Fruit fly (Drosophila melanogaster) S2 (cell line): ENCODE data around the gene hid.

Source experiments
- CG8478 ChIP-seq: fragments of >200 bp; optimal IDR thresholded peaks from 2 replicates; lab custom pipeline; 2018
- CTCF ChIP-seq, 2 experiments: fragments of >200 bp; optimal IDR thresholded peaks; 2 replicates each; lab custom pipeline; 2018

Gene hid

DNA sequence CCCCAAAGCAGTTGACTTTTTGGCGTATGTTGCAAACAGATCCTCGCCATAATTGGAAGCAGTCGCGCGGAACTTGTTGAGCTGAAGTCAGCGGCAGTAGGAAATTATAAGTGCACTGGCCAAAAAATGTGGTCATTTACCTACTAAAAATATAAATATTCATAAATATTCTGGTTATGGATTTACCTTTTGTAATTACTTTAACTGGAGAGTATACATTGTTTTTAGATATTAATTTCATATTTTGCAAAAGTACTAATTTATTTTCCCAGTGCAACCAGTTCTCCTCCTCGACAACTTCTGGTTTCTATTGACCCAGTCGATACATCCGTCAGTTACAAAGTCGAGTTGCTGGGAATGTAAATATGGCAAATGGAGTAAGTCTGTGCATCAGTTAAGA, 38.0 kb upstream of the hid start:
- TF ChIP-seq CTCF (optimal IDR thresholded peaks at IDR 0.05; lab: Kevin White, UChicago): no peak
- no peak for TF ChIP-seq CG8478

DNA sequence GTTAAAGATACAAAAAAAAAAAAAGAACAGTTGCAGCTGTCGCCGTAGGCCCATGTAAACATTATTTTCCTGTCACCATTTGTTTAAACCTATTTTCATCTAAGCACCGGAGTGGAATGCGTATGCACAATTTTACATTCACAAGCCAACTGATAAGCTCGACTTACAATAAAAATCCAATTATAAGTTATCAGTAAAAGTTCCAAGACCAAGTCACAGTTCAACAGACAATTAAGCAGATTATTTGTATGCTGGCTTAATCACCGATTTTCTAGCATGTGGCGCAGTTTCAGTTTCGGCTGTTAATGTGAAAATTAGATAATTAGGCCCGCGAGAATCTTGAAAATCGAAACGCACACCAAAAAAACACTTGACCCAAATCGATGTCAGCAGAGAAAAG, 36.8 kb upstream of the hid start:
- TF ChIP-seq CTCF (optimal IDR thresholded peaks at IDR 0.05; lab: Kevin White, UChicago) (no peak), CG8478 (no peak)

- TF ChIP-seq CTCF (optimal IDR thresholded peaks at IDR 0.05; lab: Kevin White, UChicago): no peak
These were observed 35.9 kb upstream of the hid start for dm6 chr3L:18221275-18221858.

dm6 chr3L:18219388-18219787, 33.9 kb upstream of the hid start:
- TF ChIP-seq CTCF (optimal IDR thresholded peaks at IDR 0.05; lab: Kevin White, UChicago): no peak

DNA sequence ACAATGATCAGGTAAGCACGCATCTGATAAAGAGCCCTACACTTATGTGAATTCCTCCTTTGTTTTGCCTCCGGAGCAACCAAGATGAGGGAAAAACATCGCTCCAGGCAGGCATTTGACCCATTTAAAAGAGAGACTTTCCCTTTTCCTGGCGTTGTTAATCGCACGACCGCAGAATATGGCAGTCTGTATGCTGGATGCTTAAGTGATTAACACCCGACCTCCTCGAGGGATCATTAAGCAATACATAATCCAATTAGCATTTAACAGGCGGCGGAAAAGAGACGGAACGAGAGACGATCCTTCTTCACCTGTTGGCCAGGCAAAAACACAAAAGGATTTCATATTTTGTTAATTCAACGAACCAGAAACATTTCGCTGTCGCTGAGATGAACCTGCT, 33.0 kb upstream of the hid start:
- TF ChIP-seq CTCF (optimal IDR thresholded peaks at IDR 0.05; lab: Kevin White, UChicago) (no peak), CG8478 (no peak)

DNA sequence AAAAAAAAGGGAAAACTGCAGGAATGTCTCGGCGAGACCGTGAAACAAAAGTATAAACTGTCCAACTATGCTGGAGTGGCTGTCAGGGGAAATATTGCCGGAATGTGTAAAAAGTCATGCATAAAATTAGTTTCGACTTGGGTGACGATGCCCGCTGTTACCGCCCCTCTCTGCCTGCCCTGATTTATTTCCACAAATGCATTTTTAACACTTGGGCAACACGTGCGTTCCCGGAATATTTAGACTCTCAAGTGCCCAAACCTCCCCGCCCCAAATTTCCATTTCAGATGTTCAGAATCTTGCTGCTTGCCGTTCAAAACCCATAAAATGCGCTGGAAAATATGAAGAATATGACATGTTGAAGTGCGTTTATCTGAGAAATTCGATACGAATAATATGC, 31.5 kb upstream of the hid start:
- TF ChIP-seq CG8478 (no peak), CTCF (optimal IDR thresholded peaks at IDR 0.05; lab: Kevin White, UChicago) (no peak)

- no peak for TF ChIP-seq CG8478
- TF ChIP-seq CTCF (optimal IDR thresholded peaks at IDR 0.05; lab: Kevin White, UChicago): no peak
These were observed 30.2 kb upstream of the hid start for dm6 chr3L:18215669-18216068.

DNA sequence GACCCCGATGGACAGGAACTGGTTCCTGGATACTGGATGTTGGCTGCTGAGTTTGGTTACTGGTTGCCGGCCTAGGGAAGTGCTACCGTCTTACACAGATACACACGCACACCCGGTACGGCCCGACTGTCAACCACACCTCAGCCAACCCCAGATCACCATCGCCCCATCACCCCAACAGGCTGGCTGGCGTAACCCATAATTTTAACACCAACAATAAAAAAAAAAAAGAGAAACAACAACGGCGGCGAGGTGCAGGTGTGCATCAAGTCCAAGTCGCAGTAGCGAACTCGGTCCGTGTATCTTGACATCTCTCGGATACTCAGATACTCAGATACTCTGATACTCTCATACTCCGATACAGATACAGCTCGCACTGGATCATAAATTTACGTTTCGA, 28.3 kb upstream of the hid start:
- TF ChIP-seq CTCF (optimal IDR thresholded peaks at IDR 0.05; lab: Kevin White, UChicago) (no peak), CG8478 (no peak)

dm6 chr3L:18212237-18212653, 26.8 kb upstream of the hid start:
- TF ChIP-seq CG8478: no peak

dm6 chr3L:18205516-18205915, 20.1 kb upstream of the hid start:
- no peak for TF ChIP-seq CTCF (optimal IDR thresholded peaks at IDR 0.05; lab: Kevin White, UChicago)
- no peak for TF ChIP-seq CG8478

- no peak for TF ChIP-seq CG8478
- TF ChIP-seq CTCF (optimal IDR thresholded peaks at IDR 0.05; lab: Kevin White, UChicago): no peak
These were observed 18.9 kb upstream of the hid start for dm6 chr3L:18204366-18204765.

DNA sequence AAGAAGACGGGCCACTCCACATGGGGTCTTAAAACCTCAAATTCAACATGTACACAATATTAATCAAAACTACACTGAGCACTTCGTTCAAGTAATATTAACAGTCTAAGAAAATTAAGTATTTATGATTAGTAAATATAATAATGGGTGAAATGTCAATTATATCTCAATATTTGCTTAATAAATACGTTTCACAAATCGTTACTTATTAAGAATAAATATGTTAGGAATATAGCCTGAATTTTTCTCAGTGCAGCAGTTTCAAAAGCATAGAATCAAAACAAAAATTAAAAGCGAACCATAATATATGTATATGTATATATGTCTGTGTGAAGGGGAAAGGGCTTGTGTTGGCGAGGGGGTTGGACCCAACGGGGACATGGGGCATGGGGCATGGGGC, 18.5 kb upstream of the hid start:
- no peak for TF ChIP-seq CTCF (optimal IDR thresholded peaks at IDR 0.05; lab: Kevin White, UChicago)
- no peak for TF ChIP-seq CG8478

- no peak for TF ChIP-seq CTCF (optimal IDR thresholded peaks at IDR 0.05; lab: Kevin White, UChicago)
- TF ChIP-seq CG8478: no peak
These were observed 15.8 kb upstream of the hid start, which contains the start of gene CG7320 for dm6 chr3L:18201194-18201593. CG7320 (plus strand) TSS chr3L:18201494.

dm6 chr3L:18200164-18200563, 14.7 kb upstream of the hid start:
- TF ChIP-seq CG8478: no peak
- no peak for TF ChIP-seq CTCF (optimal IDR thresholded peaks at IDR 0.05; lab: Kevin White, UChicago)

- no peak for TF ChIP-seq CTCF (optimal IDR thresholded peaks at IDR 0.05; lab: Kevin White, UChicago)
- no peak for TF ChIP-seq CG8478
These were observed 13.3 kb upstream of the hid start for dm6 chr3L:18198749-18199148.

dm6 chr3L:18198165-18198564, 12.7 kb upstream of the hid start:
- TF ChIP-seq CTCF (optimal IDR thresholded peaks at IDR 0.05; lab: Kevin White, UChicago) (no peak), CG8478 (no peak)

DNA sequence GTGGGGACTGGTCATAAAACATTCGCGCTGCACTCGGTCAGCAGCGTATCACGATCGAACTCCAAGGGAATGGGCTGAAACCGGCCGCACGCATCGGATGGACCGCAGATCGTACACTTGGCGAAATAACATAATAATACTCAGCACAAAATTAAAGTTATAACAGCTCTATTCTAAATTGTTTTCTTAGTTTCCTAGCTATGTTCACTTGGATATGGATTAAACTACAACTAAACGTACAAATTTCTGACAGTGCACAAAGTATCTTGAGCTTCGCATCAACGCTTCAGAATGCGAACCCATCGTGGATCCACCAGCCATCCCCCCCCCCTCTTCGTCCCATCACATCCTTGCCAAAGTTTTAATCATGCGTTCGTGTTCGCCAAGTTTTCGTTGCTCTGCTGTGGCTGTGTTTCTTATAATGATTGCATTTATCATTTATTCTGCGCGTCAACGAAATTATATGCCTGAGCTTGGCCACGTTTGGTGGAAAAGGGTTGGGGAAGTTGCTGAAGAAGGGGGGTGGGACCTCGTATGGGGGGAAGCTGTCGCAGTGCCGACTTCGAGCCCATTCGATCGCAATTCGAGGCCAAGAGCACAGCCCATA, 9.7 kb upstream of the hid start:
- TF ChIP-seq CTCF (optimal IDR thresholded peaks at IDR 0.05; lab: Kevin White, UChicago): no peak
- TF ChIP-seq CG8478: no peak
